Fruit fly (Drosophila melanogaster): ENCODE data around the gene Tmem43.
A peak's percentile ranks its signal among the peaks of the same experiment; 100 is the strongest.

Tmem43 gene

DNA sequence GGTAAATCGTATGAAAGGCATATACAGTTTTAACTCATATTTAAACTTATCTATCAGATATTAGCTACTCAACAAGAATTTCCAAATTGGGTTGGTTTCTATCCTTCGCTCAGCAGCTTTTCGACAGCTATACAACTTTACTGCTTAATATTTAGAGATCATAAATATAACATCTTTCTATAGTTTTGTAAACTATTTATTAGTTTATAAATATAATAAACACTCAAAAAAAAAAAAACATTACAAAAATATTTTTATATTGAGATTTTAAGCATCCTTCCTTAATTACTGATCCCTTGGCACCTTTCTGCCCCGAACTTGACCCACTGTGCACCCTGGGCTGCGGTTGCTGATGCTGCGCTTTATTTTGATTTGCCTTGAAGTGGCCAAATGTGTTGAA, 38.1 kb upstream of the Tmem43 start (continued):
- TF ChIP-seq fd96Cb (tag; optimal IDR thresholded peaks at IDR 0.05) = peak; percentile 52
- TF ChIP-seq Atf3 (GFP tag; optimal IDR thresholded peaks at IDR 0.05) = no peak
- TF ChIP-seq CG4707 (GFP tag; optimal IDR thresholded peaks at IDR 0.05) = peak; percentile 54
- TF ChIP-seq GATAe (GFP tag; conservative IDR thresholded peaks at IDR 0.05) = no peak
- no peak for TF ChIP-seq so (GFP tag; IDR thresholded peaks at IDR 0.05)
- peak; percentile 3 for TF ChIP-seq bcd (GFP tag; optimal IDR thresholded peaks at IDR 0.05)
- no peak for TF ChIP-seq oc (tag; optimal IDR thresholded peaks at IDR 0.05)

DNA sequence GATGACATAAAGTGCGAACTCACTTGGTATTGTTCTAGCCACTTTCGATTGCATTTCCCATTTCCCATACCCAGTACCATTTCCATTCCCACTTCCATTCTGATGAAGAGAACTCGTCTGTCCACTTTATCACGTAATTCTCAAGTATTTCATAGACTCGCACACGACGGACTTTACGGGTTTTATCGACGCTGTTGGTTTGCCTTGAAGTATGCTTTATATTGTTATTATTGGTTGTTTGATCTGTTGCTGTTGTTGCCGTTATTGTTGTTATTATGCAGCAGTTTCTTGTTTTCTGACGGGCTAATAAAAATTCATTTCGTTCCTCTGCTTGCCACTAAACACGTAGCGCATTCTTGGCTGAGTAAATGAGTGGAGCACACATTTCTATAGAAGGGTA, 37.6 kb upstream of the Tmem43 start:
- TF ChIP-seq CG10274 (GFP tag; optimal IDR thresholded peaks at IDR 0.05) = peak; percentile 13
- no peak for TF ChIP-seq CG6765 (GFP tag; optimal IDR thresholded peaks at IDR 0.05)
- no peak for TF ChIP-seq CG12236 (GFP tag; optimal IDR thresholded peaks at IDR 0.05)
- TF ChIP-seq Pdp1 (GFP tag; optimal IDR thresholded peaks at IDR 0.05) = peak in 1 of 2 experiments; percentile 21
- TF ChIP-seq odd (GFP tag; optimal IDR thresholded peaks at IDR 0.05) = no peak
- no peak for TF ChIP-seq Rfx (GFP tag; IDR thresholded peaks at IDR 0.05)
- no peak for TF ChIP-seq Sox100B (GFP tag; optimal IDR thresholded peaks at IDR 0.05)
- TF ChIP-seq oc (tag; optimal IDR thresholded peaks at IDR 0.05) = no peak
- TF ChIP-seq CG12155 (GFP tag; optimal IDR thresholded peaks at IDR 0.05) = no peak
- no peak for TF ChIP-seq slp2 (GFP tag; optimal IDR thresholded peaks at IDR 0.05)
- no peak for TF ChIP-seq Ptx1 (GFP tag; IDR thresholded peaks at IDR 0.05)
- TF ChIP-seq CG2202 (tag; optimal IDR thresholded peaks at IDR 0.05) = no peak
- no peak for TF ChIP-seq jumu (GFP tag; optimal IDR thresholded peaks at IDR 0.05)
- TF ChIP-seq cwo (GFP tag; optimal IDR thresholded peaks at IDR 0.05) = no peak
- no peak for TF ChIP-seq crp (GFP tag; optimal IDR thresholded peaks at IDR 0.05)
- no peak for TF ChIP-seq CG5180 (GFP tag; optimal IDR thresholded peaks at IDR 0.05)
- no peak for TF ChIP-seq gcm2 (GFP tag; optimal IDR thresholded peaks at IDR 0.05)
- no peak for TF ChIP-seq Asciz (GFP tag; optimal IDR thresholded peaks at IDR 0.05)
- 0 out of 3 replicates have a peak, but pooled peaks have one; percentile 12 for TF ChIP-seq H15 (GFP tag; IDR thresholded peaks at IDR 0.05)
- TF ChIP-seq CG13424 (tag; optimal IDR thresholded peaks at IDR 0.05) = no peak
- no peak for TF ChIP-seq CG7372 (GFP tag; IDR thresholded peaks at IDR 0.05)
- no peak for TF ChIP-seq Blimp-1 (GFP tag; optimal IDR thresholded peaks at IDR 0.05)
- no peak for TF ChIP-seq CG7556 (GFP tag; optimal IDR thresholded peaks at IDR 0.05)
- no peak for TF ChIP-seq ab (GFP tag; optimal IDR thresholded peaks at IDR 0.05)
- TF ChIP-seq CG8290 (GFP tag; optimal IDR thresholded peaks at IDR 0.05) = peak; percentile 91
- peak in 1 of 2 experiments; percentile 45 for TF ChIP-seq CG8290 (tag; optimal IDR thresholded peaks at IDR 0.05)
- TF ChIP-seq Sry-δ (GFP tag; optimal IDR thresholded peaks at IDR 0.05) = no peak
- TF ChIP-seq Ets65A (GFP tag) = peak; percentile 12
- TF ChIP-seq CG18476 (GFP tag; optimal IDR thresholded peaks at IDR 0.05) = no peak
- TF ChIP-seq bab2 (GFP tag; optimal IDR thresholded peaks at IDR 0.05) = no peak
- no peak for TF ChIP-seq Oaz (GFP tag; IDR thresholded peaks at IDR 0.05)
- no peak for TF ChIP-seq pho (GFP tag; optimal IDR thresholded peaks at IDR 0.05)
- no peak for TF ChIP-seq CG9437 (GFP tag; optimal IDR thresholded peaks at IDR 0.05)
- TF ChIP-seq CG17912 (GFP tag; optimal IDR thresholded peaks at IDR 0.05) = no peak
- no peak for TF ChIP-seq CG11085 (GFP tag; IDR thresholded peaks at IDR 0.05)
- TF ChIP-seq Chrac-16 (GFP tag; optimal IDR thresholded peaks at IDR 0.05) = no peak
- TF ChIP-seq MTF-1 (GFP tag; optimal IDR thresholded peaks at IDR 0.05; ENCODE audit: borderline replicate concordance) = no peak
- TF ChIP-seq CG1792 (GFP tag; optimal IDR thresholded peaks at IDR 0.05) = no peak
- peak; percentile 33 for TF ChIP-seq sd (tag; optimal IDR thresholded peaks at IDR 0.05)
- TF ChIP-seq sob (GFP tag; IDR thresholded peaks at IDR 0.05) = no peak
- TF ChIP-seq CG2199 (GFP tag; IDR thresholded peaks at IDR 0.05) = peak; percentile 83; the same call in 1 of the 3 replicates
- no peak for TF ChIP-seq CG6813 (GFP tag; optimal IDR thresholded peaks at IDR 0.05)
- no peak for TF ChIP-seq Optix (GFP tag; IDR thresholded peaks at IDR 0.05)
- TF ChIP-seq CG15601 (tag; optimal IDR thresholded peaks at IDR 0.05) = no peak
